Worm (Caenorhabditis elegans) whole organism, L4 larva: ENCODE measurements around the gene pals-22.
A peak's percentile ranks its signal among the peaks of the same experiment; 100 is the strongest.

Source experiments
- F37D6.2 ChIP-seq: sonication (generic microtip); optimal IDR thresholded peaks from 2 replicates; lab custom pipeline; 2016; ENCODE audit warnings: mild to moderate bottlenecking, missing genetic modification characterization, missing compliant biosample characterization
- F44E2.7 ChIP-seq: fragments of 200-800 bp; sonication (Bioruptor generic); IDR thresholded peaks from 2 replicates; pipeline ENCODE4 v2.1.2; 2022; ENCODE audit warnings: missing genetic modification characterization, missing compliant biosample characterization
- T20F7.1 ChIP-seq: fragments of 200-800 bp; sonication (Bioruptor generic); optimal IDR thresholded peaks from 2 replicates; lab custom pipeline; 2018; ENCODE audit warnings: mild to moderate bottlenecking, missing genetic modification characterization, missing compliant biosample characterization
- ZK337.2 ChIP-seq: fragments of 200-800 bp; sonication (Bioruptor generic); IDR thresholded peaks from 2 replicates; pipeline ENCODE4 v1.3.6; 2022; ENCODE audit warnings: missing genetic modification reagents, missing genetic modification characterization, missing compliant biosample characterization
- aha-1 ChIP-seq: fragments of 150-350 bp; peaks from one replicate; lab custom pipeline; 2014; ENCODE audit warnings: missing biosample characterization, missing genetic modification characterization
- aly-2 ChIP-seq: sonication (generic microtip); optimal IDR thresholded peaks from 2 replicates; lab custom pipeline; 2018; ENCODE audit warnings: missing biosample characterization, missing genetic modification characterization
- ceh-20 ChIP-seq: fragments of 200-800 bp; sonication (Bioruptor generic); IDR thresholded peaks from 2 replicates; pipeline ENCODE4 v1.3.6; 2022; ENCODE audit warnings: missing genetic modification reagents, missing genetic modification characterization, missing compliant biosample characterization
- ceh-44 ChIP-seq: fragments of 200-800 bp; sonication (Bioruptor generic); IDR thresholded peaks from 2 replicates; pipeline ENCODE4 v1.3.6; 2022; ENCODE audit warnings: missing genetic modification reagents, missing genetic modification characterization, missing compliant biosample characterization
- ceh-82 ChIP-seq: sonication (generic microtip); optimal IDR thresholded peaks from 2 replicates; lab custom pipeline; 2017; ENCODE audit warnings: missing biosample characterization, missing genetic modification characterization
- ctbp-1 ChIP-seq: fragments of 200-800 bp; sonication (Bioruptor generic); IDR thresholded peaks from 2 replicates; pipeline ENCODE4 v1.3.6; 2022; ENCODE audit warnings: missing genetic modification reagents, missing genetic modification characterization, missing compliant biosample characterization
- daf-16 ChIP-seq, 3 experiments: sonication (generic microtip); optimal IDR thresholded peaks; 2 replicates each; lab custom pipeline; 2016 to 2017; ENCODE audit warnings: missing genetic modification characterization in 3 of 3, missing genetic modification reagents in 3 of 3, mild to moderate bottlenecking in 2 of 3, missing compliant biosample characterization in 2 of 3, missing biosample characterization in 1 of 3, moderate library complexity in 1 of 3
- dmd-9 ChIP-seq: fragments of 200-800 bp; sonication (Bioruptor generic); IDR thresholded peaks from 2 replicates; pipeline ENCODE4 v1.3.6; 2022; ENCODE audit warnings: missing genetic modification reagents, missing genetic modification characterization, missing compliant biosample characterization
- dve-1 ChIP-seq: sonication (generic microtip); optimal IDR thresholded peaks from 2 replicates; lab custom pipeline; 2017; ENCODE audit warnings: antibody characterized with exemption, mild to moderate bottlenecking, missing genetic modification characterization, missing compliant biosample characterization; ENCODE audit not compliant: insufficient read depth
- fkh-10 ChIP-seq: fragments of 150-350 bp; optimal IDR thresholded peaks from 2 replicates; lab custom pipeline; 2014; ENCODE audit warnings: missing biosample characterization, missing genetic modification reagents, missing genetic modification characterization
- lin-1 ChIP-seq: fragments of 200-800 bp; sonication (Bioruptor generic); IDR thresholded peaks from 2 replicates; pipeline ENCODE4 v1.3.6; 2022; ENCODE audit warnings: missing genetic modification reagents, missing genetic modification characterization, missing compliant biosample characterization
- lin-13 ChIP-seq: fragments of 150-350 bp; optimal IDR thresholded peaks from 2 replicates; lab custom pipeline; 2014; ENCODE audit warnings: missing biosample characterization, missing genetic modification reagents, missing genetic modification characterization
- lin-29 ChIP-seq: fragments of 200-800 bp; sonication (Bioruptor generic); IDR thresholded peaks from 2 replicates; pipeline ENCODE4 v1.3.6; 2022; ENCODE audit warnings: missing genetic modification reagents, missing genetic modification characterization, missing compliant biosample characterization
- lsy-2 ChIP-seq, 2 experiments: fragments of 150-350 bp in 1 of 2; sonication (generic microtip) in 1 of 2; optimal IDR thresholded peaks; 2 replicates each; lab custom pipeline; 2014 to 2017; ENCODE audit warnings: missing biosample characterization in 2 of 2, missing genetic modification characterization in 2 of 2
- mxl-3 ChIP-seq: fragments of 200-800 bp; sonication (Bioruptor generic); optimal IDR thresholded peaks from 2 replicates; lab custom pipeline; 2018; ENCODE audit warnings: mild to moderate bottlenecking, missing genetic modification characterization, missing compliant biosample characterization
- nhr-102 ChIP-seq: sonication (generic microtip); optimal IDR thresholded peaks from 2 replicates; lab custom pipeline; 2016; ENCODE audit warnings: mild to moderate bottlenecking, missing genetic modification characterization, moderate library complexity, missing compliant biosample characterization
- nhr-111 ChIP-seq: fragments of 200-800 bp; sonication (Bioruptor generic); optimal IDR thresholded peaks from 2 replicates; lab custom pipeline; 2018; ENCODE audit warnings: mild to moderate bottlenecking, missing genetic modification characterization, missing compliant biosample characterization
- nhr-48 ChIP-seq: sonication (generic microtip); optimal IDR thresholded peaks from 2 replicates; lab custom pipeline; 2016; ENCODE audit warnings: mild to moderate bottlenecking, missing genetic modification characterization, missing compliant biosample characterization
- nhr-76 ChIP-seq: fragments of 150-350 bp; optimal IDR thresholded peaks from 2 replicates; lab custom pipeline; 2014; ENCODE audit warnings: missing biosample characterization, missing genetic modification characterization
- rbr-2 ChIP-seq: sonication (generic microtip); optimal IDR thresholded peaks from 2 replicates; lab custom pipeline; 2016; ENCODE audit warnings: missing genotype, missing genetic modification characterization, missing compliant biosample characterization
- set-16 ChIP-seq: fragments of 200-800 bp; sonication (Bioruptor generic); IDR thresholded peaks from 2 replicates; pipeline ENCODE4 v1.3.6; 2022; ENCODE audit warnings: missing genetic modification reagents, missing genetic modification characterization, missing compliant biosample characterization
- skn-1 ChIP-seq: fragments of 150-350 bp; optimal IDR thresholded peaks from 2 replicates; lab custom pipeline; 2014; ENCODE audit warnings: missing biosample characterization, missing genetic modification characterization
- snpc-1.2 ChIP-seq: fragments of 200-800 bp; sonication (Bioruptor generic); IDR thresholded peaks from 2 replicates; pipeline ENCODE4 v1.3.6; 2022; ENCODE audit warnings: missing genetic modification reagents, missing genetic modification characterization, missing compliant biosample characterization
- snpc-4 ChIP-seq: fragments of 150-350 bp; optimal IDR thresholded peaks from 2 replicates; lab custom pipeline; 2014; ENCODE audit warnings: missing biosample characterization, missing genetic modification characterization
- spr-1 ChIP-seq: sonication (generic microtip); optimal IDR thresholded peaks from 2 replicates; lab custom pipeline; 2016; ENCODE audit warnings: mild to moderate bottlenecking, missing genetic modification characterization, missing compliant biosample characterization
- unc-62 ChIP-seq, 3 experiments: fragments of 150-350 bp in 1 of 3; sonication (generic microtip); optimal IDR thresholded peaks in 2 of 3; peaks in 1 of 3; 1 replicate in 1 of 3; 2 replicates in 2 of 3; lab custom pipeline; 2014 to 2017; ENCODE audit warnings: missing biosample characterization in 3 of 3, missing genetic modification characterization in 3 of 3, missing genetic modification reagents in 3 of 3, missing genotype in 1 of 3
- zfp-2 ChIP-seq: sonication (generic microtip); optimal IDR thresholded peaks from 2 replicates; lab custom pipeline; 2016; ENCODE audit warnings: mild to moderate bottlenecking, missing genetic modification characterization, missing compliant biosample characterization
- zfp-3 ChIP-seq: fragments of 200-800 bp; sonication (Bioruptor generic); conservative IDR thresholded peaks from 2 replicates; pipeline ENCODE4 v1.3.6; 2022; ENCODE audit warnings: missing genetic modification reagents, missing genetic modification characterization, missing compliant biosample characterization
- zip-2 ChIP-seq: fragments of 150-350 bp; optimal IDR thresholded peaks from 2 replicates; lab custom pipeline; 2014; ENCODE audit warnings: missing biosample characterization, missing genetic modification characterization
- ztf-11 ChIP-seq: fragments of 150-350 bp; optimal IDR thresholded peaks from 2 replicates; lab custom pipeline; 2014; ENCODE audit warnings: missing biosample characterization, missing genetic modification characterization

pals-22 gene

ce11 chrIII:164775-165174 lies 32.6 kb downstream of the pals-22 start, which contains the start of gene F40G9.8:
TSS of gene F40G9.8 (minus strand) at chrIII:164875.
- TF ChIP-seq mxl-3 (no peak), spr-1 (tag; lab: Kevin White, UChicago) (no peak), nhr-102 (tag; lab: Kevin White, UChicago) (no peak), snpc-4 (tag; lab: Kevin White, UChicago) (no peak), fkh-10 (GFP tag; lab: Kevin White, UChicago) (no peak), rbr-2 (tag; lab: Kevin White, UChicago) (no peak), F37D6.2 (no peak), ctbp-1 (GFP tag; lab: Robert Waterston, UW) (no peak), ceh-20 (GFP tag; lab: Robert Waterston, UW) (no peak), snpc-1.2 (GFP tag; lab: Robert Waterston, UW) (no peak), zfp-3 (no peak), lin-1 (GFP tag; lab: Robert Waterston, UW) (no peak), nhr-76 (tag; lab: Kevin White, UChicago) (no peak), ZK337.2 (GFP tag; lab: Robert Waterston, UW) (no peak)

- TF ChIP-seq skn-1 (tag; lab: Kevin White, UChicago) = no peak
- TF ChIP-seq aha-1 (tag; lab: Kevin White, UChicago) = peak; percentile 85
- TF ChIP-seq, all 104 proteins: peak for 1
These were observed 33.2 kb downstream of the pals-22 start, which contains the start of gene F40G9.7 for ce11 chrIII:165390-165789. TSS of gene F40G9.7 (plus strand) at chrIII:165690.

- TF ChIP-seq set-16 (GFP tag; lab: Robert Waterston, UW) = peak; percentile 88
These were observed 36.2 kb downstream of the pals-22 start for ce11 chrIII:168376-168775.

- TF ChIP-seq unc-62 (GFP tag; optimal IDR thresholded peaks at IDR 0.05 in 1 of 2; lab: Kevin White, UChicago) (peak in 1 of 2 experiments; percentile 87), unc-62 (tag; optimal IDR thresholded peaks at IDR 0.05; lab: Kevin White, UChicago) (no peak), F44E2.7 (no peak)
These were observed 37.3 kb downstream of the pals-22 start, which contains the start of gene F40G9.18 for ce11 chrIII:169478-169877. TSS of gene F40G9.18 (minus strand) at chrIII:169578.

- TF ChIP-seq ceh-82 (tag; lab: Kevin White, UChicago) (no peak), dve-1 (no peak), ztf-11 (tag; lab: Kevin White, UChicago) (no peak), F44E2.7 (no peak), zip-2 (no peak), nhr-111 (GFP tag; lab: Kevin White, UChicago) (no peak), ceh-44 (GFP tag; lab: Robert Waterston, UW) (no peak), zfp-2 (tag; lab: Kevin White, UChicago) (no peak), fkh-10 (GFP tag; lab: Kevin White, UChicago) (no peak), daf-16 (GFP tag; optimal IDR thresholded peaks at IDR 0.05; lab: Kevin White, UChicago) (no peak), daf-16 (tag; optimal IDR thresholded peaks at IDR 0.05; lab: Kevin White, UChicago) (no peak), mxl-3 (no peak), dmd-9 (GFP tag; lab: Robert Waterston, UW) (no peak), T20F7.1 (GFP tag; lab: Kevin White, UChicago) (no peak), lsy-2 (tag; optimal IDR thresholded peaks at IDR 0.05; lab: Kevin White, UChicago) (no peak), lin-13 (GFP tag; lab: Kevin White, UChicago) (no peak), F37D6.2 (no peak), nhr-48 (no peak), lin-29 (GFP tag; lab: Robert Waterston, UW) (no peak), aly-2 (no peak), ceh-20 (GFP tag; lab: Robert Waterston, UW) (no peak)
These were observed 39.4 kb downstream of the pals-22 start, which contains the start of the genes F40G9.9 and F40G9.12 for ce11 chrIII:171617-172016. TSS of gene F40G9.9 (minus strand) at chrIII:171717. TSS of gene F40G9.12 (plus strand) at chrIII:171847.
